Fruit fly (Drosophila melanogaster) whole organism, adult: Measurements from ENCODE around the gene CG31797.

Source experiments
- CG11617 ChIP-seq: fragments of 200-800 bp; sonication (Bioruptor generic); optimal IDR thresholded peaks from 2 replicates; lab custom pipeline; 2017; ENCODE audit warnings: mild to moderate bottlenecking, missing biosample characterization, missing genetic modification reagents, missing genetic modification characterization
- CG12768 ChIP-seq: fragments of 200-800 bp; sonication (Bioruptor generic); optimal IDR thresholded peaks from 2 replicates; lab custom pipeline; 2017; ENCODE audit warnings: missing biosample characterization, missing genetic modification characterization, mild to moderate bottlenecking, moderate library complexity, missing genetic modification reagents
- CG14711 ChIP-seq: fragments of 200-800 bp; sonication (Bioruptor generic); optimal IDR thresholded peaks from 2 replicates; lab custom pipeline; 2018; ENCODE audit warnings: missing biosample characterization, mild to moderate bottlenecking, missing genetic modification characterization, moderate library complexity
- CG33017 ChIP-seq: fragments of 200-800 bp; sonication (Bioruptor generic); optimal IDR thresholded peaks from 2 replicates; lab custom pipeline; 2018; ENCODE audit warnings: missing biosample characterization, mild to moderate bottlenecking, missing genetic modification characterization, moderate library complexity
- CG7045 ChIP-seq: fragments of 200-800 bp; sonication (Bioruptor generic); optimal IDR thresholded peaks from 2 replicates; lab custom pipeline; 2017; ENCODE audit warnings: missing biosample characterization, mild to moderate bottlenecking, missing genetic modification characterization
- Clk ChIP-seq: fragments of 200-800 bp; sonication (Bioruptor generic); optimal IDR thresholded peaks from 2 replicates; lab custom pipeline; 2017; ENCODE audit warnings: missing biosample characterization, missing genetic modification characterization
- Crg-1 ChIP-seq: fragments of 200-800 bp; sonication (Bioruptor generic); optimal IDR thresholded peaks from 2 replicates; lab custom pipeline; 2016; ENCODE audit warnings: missing biosample characterization, missing genetic modification characterization
- Hr96 ChIP-seq: fragments of 200-800 bp; sonication (Bioruptor generic); optimal IDR thresholded peaks from 2 replicates; lab custom pipeline; 2016; ENCODE audit warnings: missing biosample characterization, missing genetic modification characterization
- Mnt ChIP-seq: fragments of 200-800 bp; sonication (Bioruptor generic); optimal IDR thresholded peaks from 2 replicates; lab custom pipeline; 2016; ENCODE audit warnings: missing biosample characterization, mild to moderate bottlenecking, missing genetic modification characterization
- bab1 ChIP-seq: fragments of 200-800 bp; sonication (Bioruptor generic); optimal IDR thresholded peaks from 3 replicates; lab custom pipeline; 2019; ENCODE audit warnings: missing biosample characterization, mild to moderate bottlenecking, missing genetic modification characterization, moderate library complexity
- cic ChIP-seq: fragments of 200-800 bp; sonication (Bioruptor generic); optimal IDR thresholded peaks from 2 replicates; lab custom pipeline; 2017; ENCODE audit warnings: missing biosample characterization, mild to moderate bottlenecking, missing genetic modification characterization, moderate library complexity
- cnc ChIP-seq, 2 experiments: fragments of >200 bp; optimal IDR thresholded peaks; 2 replicates each; lab custom pipeline; 2017
- kay ChIP-seq: fragments of 200-800 bp; sonication (Bioruptor generic); peaks from one replicate; lab custom pipeline; 2016; ENCODE audit warnings: missing biosample characterization, missing genetic modification characterization, borderline replicate concordance
- ovo ChIP-seq: fragments of 200-800 bp; sonication (Bioruptor generic); optimal IDR thresholded peaks from 2 replicates; lab custom pipeline; 2016; ENCODE audit warnings: missing biosample characterization, missing genetic modification characterization
- tj ChIP-seq: fragments of 200-800 bp; sonication (Bioruptor generic); optimal IDR thresholded peaks from 3 replicates; lab custom pipeline; 2017; ENCODE audit warnings: missing biosample characterization, mild to moderate bottlenecking, missing genetic modification characterization, moderate library complexity

Gene CG31797

DNA sequence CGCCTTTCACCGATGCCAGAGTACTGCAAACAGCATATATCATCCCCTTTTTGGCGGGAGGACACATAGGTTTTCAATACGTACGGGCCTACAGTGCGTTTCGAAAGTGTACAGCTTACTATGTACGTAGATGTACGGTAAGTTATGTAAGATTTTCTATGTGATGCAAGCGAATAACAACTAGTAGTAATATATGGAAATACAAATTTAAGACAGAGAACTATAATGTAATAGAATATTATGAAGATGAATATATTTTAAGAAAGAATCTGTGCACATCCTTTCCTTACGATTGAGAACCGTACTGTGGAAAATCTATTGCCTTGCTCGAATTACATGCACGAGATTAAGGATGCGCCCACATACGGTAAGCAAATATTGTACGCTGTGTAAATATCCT is 44.1 kb downstream of the CG31797 start:
- TF ChIP-seq kay = no peak
- no peak for TF ChIP-seq CG11617 (GFP tag; lab: Kevin White, UChicago)
- no peak for TF ChIP-seq CG33017 (tag; lab: Kevin White, UChicago)
- TF ChIP-seq CG7045 (GFP tag; lab: Kevin White, UChicago) = no peak
- no peak for TF ChIP-seq CG14711 (tag; lab: Kevin White, UChicago)
- no peak for TF ChIP-seq Crg-1 (GFP tag; lab: Kevin White, UChicago)
- no peak for TF ChIP-seq CG12768 (GFP tag; lab: Kevin White, UChicago)
- no peak for TF ChIP-seq Mnt
- no peak for TF ChIP-seq cnc (optimal IDR thresholded peaks at IDR 0.05; lab: Kevin White, UChicago)
- TF ChIP-seq tj (GFP tag; lab: Kevin White, UChicago) = no peak
- no peak for TF ChIP-seq Hr96 (GFP tag; lab: Kevin White, UChicago)
- no peak for TF ChIP-seq bab1 (GFP tag; lab: Kevin White, UChicago)
- no peak for TF ChIP-seq cic (GFP tag; lab: Kevin White, UChicago)

DNA sequence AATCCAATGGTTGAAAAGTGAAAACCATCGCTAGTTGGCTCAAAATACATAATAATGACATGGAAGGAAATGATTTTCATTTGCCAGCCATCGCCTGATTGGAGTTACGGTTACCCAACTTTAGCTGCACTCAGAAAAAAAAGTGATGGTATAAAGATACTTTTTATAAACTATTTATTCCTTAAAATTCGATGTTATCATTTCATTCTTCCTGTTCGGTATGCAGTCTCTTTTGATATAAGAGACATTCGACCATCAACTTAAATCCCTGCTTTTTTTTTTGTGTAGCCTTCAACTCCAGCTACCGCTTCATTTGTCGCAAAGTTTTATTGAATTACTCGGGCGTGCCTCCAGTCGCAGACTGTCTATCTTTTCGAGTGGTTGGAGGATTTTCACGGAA is 49.6 kb downstream of the CG31797 start:
- TF ChIP-seq CG7045 (GFP tag; lab: Kevin White, UChicago) (no peak), Clk (no peak), bab1 (GFP tag; lab: Kevin White, UChicago) (no peak), ovo (GFP tag; lab: Kevin White, UChicago) (no peak)
